Worm (Caenorhabditis elegans) whole organism, late embryonic: Measurements from ENCODE around the gene gkow-1.

ENCODE experiments used
- F13H6.1 ChIP-seq: sonication (generic microtip); optimal IDR thresholded peaks from 2 replicates; lab custom pipeline; 2016; ENCODE audit warnings: missing genetic modification characterization, missing compliant biosample characterization
- K02D7.2 ChIP-seq: sonication (generic microtip); optimal IDR thresholded peaks from 2 replicates; lab custom pipeline; 2017; ENCODE audit warnings: mild to moderate bottlenecking, missing genetic modification characterization, missing compliant biosample characterization
- T23F11.4 ChIP-seq: fragments of 200-800 bp; sonication (Bioruptor generic); optimal IDR thresholded peaks from 2 replicates; lab custom pipeline; 2018; ENCODE audit warnings: mild to moderate bottlenecking, missing genetic modification characterization, missing compliant biosample characterization
- ahr-1 ChIP-seq: sonication (generic microtip); optimal IDR thresholded peaks from 2 replicates; lab custom pipeline; 2016; ENCODE audit warnings: missing genetic modification characterization, missing compliant biosample characterization
- ama-1 ChIP-seq: fragments of 150-350 bp; optimal IDR thresholded peaks from 2 replicates; lab custom pipeline; 2014
- ceh-14 ChIP-seq: sonication (generic microtip); optimal IDR thresholded peaks from 2 replicates; lab custom pipeline; 2016; ENCODE audit warnings: missing genotype, missing genetic modification characterization, missing compliant biosample characterization
- ceh-18 ChIP-seq: sonication (generic microtip); optimal IDR thresholded peaks from 2 replicates; lab custom pipeline; 2016; ENCODE audit warnings: missing genetic modification characterization, missing compliant biosample characterization
- ceh-19 ChIP-seq: fragments of 200-800 bp; sonication (Bioruptor generic); optimal IDR thresholded peaks from 2 replicates; lab custom pipeline; 2018; ENCODE audit warnings: mild to moderate bottlenecking, missing genetic modification characterization, missing compliant biosample characterization
- ceh-2 ChIP-seq: sonication (generic microtip); optimal IDR thresholded peaks from 2 replicates; lab custom pipeline; 2016; ENCODE audit warnings: missing genotype, missing genetic modification characterization, missing compliant biosample characterization
- ceh-22 ChIP-seq: sonication (generic microtip); optimal IDR thresholded peaks from 2 replicates; lab custom pipeline; 2017; ENCODE audit warnings: missing biosample characterization, missing genetic modification characterization
- ceh-31 ChIP-seq: sonication (generic microtip); optimal IDR thresholded peaks from 2 replicates; lab custom pipeline; 2016; ENCODE audit warnings: missing genetic modification characterization, missing compliant biosample characterization
- ceh-34 ChIP-seq: sonication (generic microtip); optimal IDR thresholded peaks from 2 replicates; lab custom pipeline; 2016; ENCODE audit warnings: mild to moderate bottlenecking, missing genetic modification characterization, missing compliant biosample characterization
- ceh-45 ChIP-seq: fragments of 200-800 bp; sonication (Bioruptor generic); IDR thresholded peaks from 2 replicates; pipeline ENCODE4 v1.3.6; 2022; ENCODE audit warnings: missing genetic modification reagents, missing genetic modification characterization, missing compliant biosample characterization
- ceh-48 ChIP-seq: sonication (generic microtip); optimal IDR thresholded peaks from 2 replicates; lab custom pipeline; 2016; ENCODE audit warnings: missing genetic modification characterization, inconsistent platforms, missing compliant biosample characterization
- ceh-6 ChIP-seq: fragments of 200-800 bp; sonication (Bioruptor generic); optimal IDR thresholded peaks from 2 replicates; lab custom pipeline; 2018; ENCODE audit warnings: mild to moderate bottlenecking, missing genetic modification characterization, missing compliant biosample characterization
- ceh-9 ChIP-seq: sonication (generic microtip); optimal IDR thresholded peaks from 2 replicates; lab custom pipeline; 2016; ENCODE audit warnings: mild to moderate bottlenecking, missing genetic modification characterization, inconsistent platforms, missing compliant biosample characterization
- che-1 ChIP-seq: sonication (generic microtip); optimal IDR thresholded peaks from 2 replicates; lab custom pipeline; 2016; ENCODE audit warnings: mild to moderate bottlenecking, missing genetic modification characterization, missing compliant biosample characterization
- dmd-4 ChIP-seq: sonication (generic microtip); optimal IDR thresholded peaks from 2 replicates; lab custom pipeline; 2016; ENCODE audit warnings: borderline replicate concordance, missing genetic modification characterization, missing compliant biosample characterization
- dve-1 ChIP-seq: sonication (generic microtip); optimal IDR thresholded peaks from 2 replicates; lab custom pipeline; 2017; ENCODE audit warnings: antibody characterized with exemption, mild to moderate bottlenecking, missing genetic modification characterization, missing compliant biosample characterization
- elt-2 ChIP-seq: sonication (generic microtip); optimal IDR thresholded peaks from 2 replicates; lab custom pipeline; 2016; ENCODE audit warnings: missing genetic modification reagents, missing genetic modification characterization, missing compliant biosample characterization
- ets-4 ChIP-seq: sonication (generic microtip); optimal IDR thresholded peaks from 2 replicates; lab custom pipeline; 2016; ENCODE audit warnings: missing genetic modification characterization, missing compliant biosample characterization
- eyg-1 ChIP-seq: sonication (generic microtip); optimal IDR thresholded peaks from 2 replicates; lab custom pipeline; 2016; ENCODE audit warnings: missing genotype, missing genetic modification characterization, missing compliant biosample characterization
- fkh-10 ChIP-seq: fragments of 150-350 bp; optimal IDR thresholded peaks from 2 replicates; lab custom pipeline; 2014; ENCODE audit warnings: missing biosample characterization, missing genetic modification reagents, missing genetic modification characterization
- hlh-13 ChIP-seq: fragments of 200-800 bp; sonication (Bioruptor generic); optimal IDR thresholded peaks from 2 replicates; lab custom pipeline; 2018; ENCODE audit warnings: mild to moderate bottlenecking, missing genetic modification characterization, missing compliant biosample characterization
- hlh-6 ChIP-seq: sonication (generic microtip); optimal IDR thresholded peaks from 2 replicates; lab custom pipeline; 2016; ENCODE audit warnings: missing genotype, missing genetic modification characterization, missing compliant biosample characterization
- lim-6 ChIP-seq: sonication (generic microtip); optimal IDR thresholded peaks from 2 replicates; lab custom pipeline; 2016; ENCODE audit warnings: missing genetic modification characterization, missing compliant biosample characterization
- lin-11 ChIP-seq: fragments of 200-800 bp; sonication (Bioruptor generic); optimal IDR thresholded peaks from 2 replicates; lab custom pipeline; 2018; ENCODE audit warnings: mild to moderate bottlenecking, missing genetic modification characterization, missing compliant biosample characterization
- madf-2 ChIP-seq: sonication (generic microtip); optimal IDR thresholded peaks from 2 replicates; lab custom pipeline; 2017; ENCODE audit warnings: missing genetic modification characterization, missing compliant biosample characterization
- mec-3 ChIP-seq: sonication (generic microtip); optimal IDR thresholded peaks from 2 replicates; lab custom pipeline; 2016; ENCODE audit warnings: borderline replicate concordance, missing genetic modification characterization, missing compliant biosample characterization
- nfya-1 ChIP-seq: sonication (generic microtip); optimal IDR thresholded peaks from 2 replicates; lab custom pipeline; 2017; ENCODE audit warnings: missing genetic modification characterization, mild to moderate bottlenecking, missing compliant biosample characterization, antibody characterized with exemption, moderate library complexity
- nhr-232 ChIP-seq: sonication (generic microtip); optimal IDR thresholded peaks from 2 replicates; lab custom pipeline; 2016; ENCODE audit warnings: missing genetic modification characterization, missing compliant biosample characterization
- npax-4 ChIP-seq: sonication (generic microtip); optimal IDR thresholded peaks from 2 replicates; lab custom pipeline; 2016; ENCODE audit warnings: missing genetic modification characterization, missing compliant biosample characterization
- odd-2 ChIP-seq: sonication (generic microtip); optimal IDR thresholded peaks from 2 replicates; lab custom pipeline; 2017; ENCODE audit warnings: antibody characterized with exemption, mild to moderate bottlenecking, missing genetic modification characterization, missing compliant biosample characterization
- pag-3 ChIP-seq: sonication (generic microtip); optimal IDR thresholded peaks from 2 replicates; lab custom pipeline; 2016; ENCODE audit warnings: missing compliant biosample characterization, missing genetic modification characterization, borderline replicate concordance
- pat-9 ChIP-seq: fragments of 200-800 bp; sonication (Bioruptor generic); optimal IDR thresholded peaks from 2 replicates; lab custom pipeline; 2018; ENCODE audit warnings: mild to moderate bottlenecking, missing genetic modification characterization, moderate library complexity, missing compliant biosample characterization
- pha-4 ChIP-seq: fragments of 150-350 bp; optimal IDR thresholded peaks from 2 replicates; lab custom pipeline; 2018; ENCODE audit warnings: missing biosample characterization, missing genetic modification reagents, missing genetic modification characterization
- pqm-1 ChIP-seq: sonication (generic microtip); optimal IDR thresholded peaks from 2 replicates; lab custom pipeline; 2016; ENCODE audit warnings: missing genetic modification characterization, missing compliant biosample characterization
- pros-1 ChIP-seq: fragments of 150-350 bp; optimal IDR thresholded peaks from 2 replicates; lab custom pipeline; 2014; ENCODE audit warnings: missing biosample characterization, missing genetic modification reagents, missing genetic modification characterization
- ref-2 ChIP-seq: sonication (generic microtip); optimal IDR thresholded peaks from 2 replicates; lab custom pipeline; 2016; ENCODE audit warnings: missing genetic modification characterization, missing compliant biosample characterization
- tbx-7 ChIP-seq: sonication (generic microtip); optimal IDR thresholded peaks from 2 replicates; lab custom pipeline; 2016; ENCODE audit warnings: missing genotype, missing genetic modification characterization, missing compliant biosample characterization
- ttx-3 ChIP-seq: sonication (generic microtip); optimal IDR thresholded peaks from 2 replicates; lab custom pipeline; 2016; ENCODE audit warnings: missing genetic modification reagents, missing genetic modification characterization, missing compliant biosample characterization
- unc-42 ChIP-seq: sonication (generic microtip); optimal IDR thresholded peaks from 2 replicates; lab custom pipeline; 2016; ENCODE audit warnings: missing genotype, missing genetic modification characterization, missing compliant biosample characterization
- unc-86 ChIP-seq: sonication (generic microtip); optimal IDR thresholded peaks from 2 replicates; lab custom pipeline; 2016; ENCODE audit warnings: missing genetic modification characterization, missing compliant biosample characterization
- zip-5 ChIP-seq: sonication (generic microtip); optimal IDR thresholded peaks from 2 replicates; lab custom pipeline; 2016; ENCODE audit warnings: missing genetic modification characterization, missing compliant biosample characterization
- ztf-16 ChIP-seq: sonication (generic microtip); optimal IDR thresholded peaks from 2 replicates; lab custom pipeline; 2017; ENCODE audit warnings: missing genetic modification characterization, missing compliant biosample characterization

The gkow-1 gene

ce11 chrIV:10330962-10331361 lies 27.0 kb upstream of the gkow-1 start:
- TF ChIP-seq tbx-7 (tag; lab: Kevin White, UChicago) (no peak), odd-2 (no peak), pat-9 (no peak), pqm-1 (tag; lab: Kevin White, UChicago) (peak; percentile 6), npax-4 (tag; lab: Kevin White, UChicago) (no peak), ceh-19 (GFP tag; lab: Kevin White, UChicago) (no peak), F13H6.1 (no peak), ceh-9 (tag; lab: Kevin White, UChicago) (no peak), madf-2 (tag; lab: Kevin White, UChicago) (no peak), elt-2 (peak; percentile 56), ref-2 (tag; lab: Kevin White, UChicago) (peak; percentile 58), ceh-14 (peak; percentile 21), fkh-10 (GFP tag; lab: Kevin White, UChicago) (no peak), pha-4 (tag; lab: Kevin White, UChicago) (no peak), pag-3 (tag; lab: Kevin White, UChicago) (no peak), nfya-1 (tag; lab: Kevin White, UChicago) (no peak), dve-1 (tag; lab: Kevin White, UChicago) (no peak), pros-1 (tag; lab: Kevin White, UChicago) (no peak), hlh-13 (GFP tag; lab: Kevin White, UChicago) (no peak), ttx-3 (tag; lab: Kevin White, UChicago) (no peak), lin-11 (tag; lab: Kevin White, UChicago) (no peak), ceh-22 (tag; lab: Kevin White, UChicago) (no peak), ama-1 (lab: Kevin White, UChicago) (no peak), hlh-6 (tag; lab: Kevin White, UChicago) (peak; percentile 15), nhr-232 (no peak), mec-3 (tag; lab: Kevin White, UChicago) (no peak), che-1 (no peak), zip-5 (tag; lab: Kevin White, UChicago) (no peak), eyg-1 (tag; lab: Kevin White, UChicago) (no peak), T23F11.4 (GFP tag; lab: Kevin White, UChicago) (no peak), ets-4 (no peak), lim-6 (no peak), unc-86 (tag; lab: Kevin White, UChicago) (no peak), ahr-1 (no peak), ceh-31 (tag; lab: Kevin White, UChicago) (peak; percentile 30), ceh-6 (GFP tag; lab: Kevin White, UChicago) (no peak), ceh-48 (tag; lab: Kevin White, UChicago) (no peak), ceh-2 (no peak), unc-42 (tag; lab: Kevin White, UChicago) (no peak), ceh-34 (tag; lab: Kevin White, UChicago) (peak; percentile 13), K02D7.2 (tag; lab: Kevin White, UChicago) (no peak), ztf-16 (tag; lab: Kevin White, UChicago) (no peak), dmd-4 (no peak), ceh-18 (no peak)

- TF ChIP-seq ref-2 (tag; lab: Kevin White, UChicago) (no peak), zip-5 (tag; lab: Kevin White, UChicago) (no peak), ceh-45 (GFP tag; lab: Robert Waterston, UW) (no peak), ceh-31 (tag; lab: Kevin White, UChicago) (no peak)
Observed at ce11 chrIV:10331882-10332281, 26.1 kb upstream of the gkow-1 start.
